Worm (Caenorhabditis elegans): ENCODE measurements around the gene T05H4.4.
A peak's percentile ranks its signal among the peaks of the same experiment; 100 is the strongest.

Gene T05H4.4

DNA sequence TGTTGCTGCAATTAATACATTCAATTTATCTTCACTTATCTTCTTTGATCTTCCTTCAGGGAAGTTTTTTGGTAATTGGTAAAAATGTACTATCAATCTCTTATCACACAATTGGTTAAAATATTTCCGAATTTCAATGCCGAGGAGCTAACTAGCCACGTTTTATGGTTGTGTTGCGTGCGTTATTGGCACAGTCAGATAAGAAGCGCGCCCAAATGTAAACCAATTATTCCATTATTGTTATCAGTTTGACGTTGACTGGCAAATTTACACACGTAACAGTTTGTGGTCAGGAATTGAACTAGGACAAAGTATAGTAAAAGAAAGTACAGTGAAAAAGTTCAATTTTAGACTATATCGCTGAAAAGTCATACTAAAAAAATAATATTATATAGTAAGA, 31.1 kb upstream of the T05H4.4 start:
- TF ChIP-seq aly-1 (tag; optimal IDR thresholded peaks at IDR 0.05) (no peak), hnd-1 (tag; optimal IDR thresholded peaks at IDR 0.05) (no peak), pes-1 (GFP tag; IDR thresholded peaks at IDR 0.05) (no peak), B0310.2 (tag; optimal IDR thresholded peaks at IDR 0.05) (no peak), tbx-11 (GFP tag; IDR thresholded peaks at IDR 0.05) (no peak), tra-4 (tag; optimal IDR thresholded peaks at IDR 0.05) (no peak), tbx-37 (GFP tag; conservative IDR thresholded peaks at IDR 0.05) (no peak), hmbx-1 (tag; optimal IDR thresholded peaks at IDR 0.05) (no peak), ets-7 (tag; optimal IDR thresholded peaks at IDR 0.05) (no peak), ceh-13 (GFP tag; optimal IDR thresholded peaks at IDR 0.05) (no peak), ceh-36 (tag; optimal IDR thresholded peaks at IDR 0.05) (no peak), ama-1 (optimal IDR thresholded peaks at IDR 0.05) (no peak), sea-1 (GFP tag; conservative IDR thresholded peaks at IDR 0.05) (no peak), scrt-1 (GFP tag; IDR thresholded peaks at IDR 0.05) (no peak), flt-1 (GFP tag; IDR thresholded peaks at IDR 0.05) (no peak), F13C5.2 (tag; optimal IDR thresholded peaks at IDR 0.05) (no peak), hmg-4 (GFP tag; optimal IDR thresholded peaks at IDR 0.05) (no peak)

DNA sequence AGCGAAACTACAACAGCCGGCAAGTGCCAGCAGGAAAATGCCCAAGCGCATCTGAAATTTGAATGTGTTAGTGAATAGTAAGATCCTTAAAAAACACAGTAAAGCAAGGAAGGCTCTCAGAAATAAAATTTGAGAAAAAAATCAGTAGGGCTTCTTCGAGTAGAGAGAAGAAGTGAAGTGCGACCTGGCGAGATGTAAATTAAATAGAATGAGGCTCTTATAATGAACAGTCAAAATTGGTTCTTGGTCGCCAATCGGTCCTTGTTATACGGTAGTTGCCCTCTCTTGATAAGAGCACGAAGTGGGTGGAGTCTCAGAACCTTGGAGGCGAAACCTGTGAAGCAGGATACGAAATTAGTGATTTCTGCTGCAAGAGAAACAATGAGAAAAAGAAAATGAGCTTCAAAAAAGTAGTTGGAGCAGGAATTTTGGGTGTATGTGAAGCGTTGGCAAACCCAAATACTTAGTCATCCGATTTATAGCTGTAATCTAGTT, 29.9 kb upstream of the T05H4.4 start, which contains the start of gene bcf-1:
Gene bcf-1, minus strand, starts transcription at position 51 of the 495 bp plus-strand sequence.
- TF ChIP-seq ets-7 (tag; optimal IDR thresholded peaks at IDR 0.05), result no peak

DNA sequence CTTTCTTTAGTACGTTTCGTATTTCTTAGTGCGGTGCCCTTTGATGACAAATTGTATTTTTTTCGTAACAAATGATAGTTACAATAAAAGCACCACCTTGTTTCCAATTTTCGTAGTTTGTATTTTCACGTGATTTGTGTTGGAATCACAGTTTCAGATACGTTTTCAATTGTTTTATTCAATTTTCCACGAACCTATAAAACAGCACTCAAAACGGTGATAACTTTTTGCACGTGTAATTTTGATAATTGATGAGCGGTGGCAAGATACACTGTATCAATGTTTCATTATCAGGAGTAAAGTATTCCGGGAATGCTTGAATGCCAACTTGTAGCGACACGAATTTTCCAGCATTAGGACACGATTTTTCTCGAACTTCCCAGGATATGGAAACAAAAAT, 27.5 kb upstream of the T05H4.4 start:
- TF ChIP-seq hmg-4 (GFP tag; optimal IDR thresholded peaks at IDR 0.05) (no peak), hnd-1 (tag; optimal IDR thresholded peaks at IDR 0.05) (no peak), ceh-13 (GFP tag; optimal IDR thresholded peaks at IDR 0.05) (no peak), tbx-37 (GFP tag; conservative IDR thresholded peaks at IDR 0.05) (no peak), flt-1 (GFP tag; IDR thresholded peaks at IDR 0.05) (no peak), tra-4 (tag; optimal IDR thresholded peaks at IDR 0.05) (no peak), ama-1 (optimal IDR thresholded peaks at IDR 0.05) (no peak), B0310.2 (tag; optimal IDR thresholded peaks at IDR 0.05) (no peak), pes-1 (GFP tag; IDR thresholded peaks at IDR 0.05) (no peak), ceh-36 (tag; optimal IDR thresholded peaks at IDR 0.05) (no peak), hmbx-1 (tag; optimal IDR thresholded peaks at IDR 0.05) (no peak), sea-1 (GFP tag; conservative IDR thresholded peaks at IDR 0.05) (no peak), aly-1 (tag; optimal IDR thresholded peaks at IDR 0.05) (no peak), tbx-11 (GFP tag; IDR thresholded peaks at IDR 0.05) (no peak), scrt-1 (GFP tag; IDR thresholded peaks at IDR 0.05) (no peak), F13C5.2 (tag; optimal IDR thresholded peaks at IDR 0.05) (no peak), ets-7 (tag; optimal IDR thresholded peaks at IDR 0.05) (no peak)

DNA sequence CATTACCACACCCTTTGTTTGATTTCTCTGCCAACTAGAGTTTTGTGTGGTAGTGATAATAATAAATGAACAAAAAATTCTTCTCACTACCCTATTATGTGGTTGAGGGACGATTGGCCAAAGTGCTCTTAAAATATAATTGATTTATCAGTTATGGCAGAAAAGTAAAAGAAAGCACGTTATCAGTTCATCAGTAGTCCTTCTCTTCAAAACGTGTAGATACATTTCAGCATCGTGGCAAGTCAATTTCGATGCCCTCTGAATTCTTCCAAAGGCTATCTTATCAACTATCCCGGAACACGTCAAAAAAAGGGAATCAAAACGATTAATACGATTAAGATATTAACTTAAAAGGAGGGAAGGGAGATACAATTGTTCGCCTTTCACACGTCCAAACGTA, 25.6 kb upstream of the T05H4.4 start:
- TF ChIP-seq aly-1 (tag; optimal IDR thresholded peaks at IDR 0.05) (no peak), ets-7 (tag; optimal IDR thresholded peaks at IDR 0.05) (no peak), flt-1 (GFP tag; IDR thresholded peaks at IDR 0.05) (no peak), tra-4 (tag; optimal IDR thresholded peaks at IDR 0.05) (no peak), tbx-11 (GFP tag; IDR thresholded peaks at IDR 0.05) (no peak), pes-1 (GFP tag; IDR thresholded peaks at IDR 0.05) (no peak), hmg-4 (GFP tag; optimal IDR thresholded peaks at IDR 0.05) (no peak), scrt-1 (GFP tag; IDR thresholded peaks at IDR 0.05) (no peak), ceh-36 (tag; optimal IDR thresholded peaks at IDR 0.05) (no peak), hnd-1 (tag; optimal IDR thresholded peaks at IDR 0.05) (no peak), hmbx-1 (tag; optimal IDR thresholded peaks at IDR 0.05) (no peak), B0310.2 (tag; optimal IDR thresholded peaks at IDR 0.05) (no peak), ceh-13 (GFP tag; optimal IDR thresholded peaks at IDR 0.05) (no peak)

DNA sequence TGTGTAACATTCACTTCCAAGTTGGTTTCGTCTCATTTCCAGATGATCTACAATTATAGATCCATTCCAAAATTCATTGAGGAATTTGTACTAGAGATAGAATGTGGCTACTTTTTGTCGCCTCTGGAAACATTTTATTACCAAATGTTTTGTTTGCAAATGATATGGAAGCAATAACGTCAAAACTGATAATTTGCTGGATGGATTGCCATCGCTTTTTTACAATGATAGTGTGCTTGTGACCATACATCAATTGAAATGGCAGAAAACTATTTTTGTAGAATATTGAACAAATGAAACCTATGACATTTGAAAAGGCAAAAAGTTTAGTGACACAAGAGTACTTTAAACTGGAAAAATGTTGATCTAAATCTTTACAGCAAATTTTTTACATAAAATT, 24.2 kb upstream of the T05H4.4 start:
- no peak for TF ChIP-seq sea-1 (GFP tag; conservative IDR thresholded peaks at IDR 0.05)
- no peak for TF ChIP-seq pes-1 (GFP tag; IDR thresholded peaks at IDR 0.05)
- TF ChIP-seq ceh-36 (tag; optimal IDR thresholded peaks at IDR 0.05), result no peak

DNA sequence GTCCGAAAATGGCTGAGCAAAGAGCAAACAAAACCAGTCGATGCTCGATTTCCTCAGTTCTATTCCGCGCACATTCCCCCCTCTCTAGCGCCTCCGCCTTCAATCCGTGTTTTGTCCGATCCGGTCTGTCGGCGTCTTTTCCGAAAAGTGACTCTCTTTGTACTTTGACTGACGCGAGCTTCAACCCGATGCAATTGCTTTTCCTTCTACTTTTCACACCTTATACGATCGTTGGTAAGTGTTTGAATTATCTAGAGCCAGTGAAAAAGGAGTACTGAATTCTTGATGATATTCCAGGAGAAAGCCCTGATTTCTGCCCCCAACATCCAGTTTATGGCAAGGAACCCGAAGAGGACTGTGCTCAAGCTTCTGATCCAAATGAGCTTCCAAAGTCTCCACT, 23.7 kb upstream of the T05H4.4 start, which contains the start of gene cht-6:
Gene cht-6, plus strand, starts transcription at position 9 of the 400 bp plus-strand sequence.
- TF ChIP-seq tbx-11 (GFP tag; IDR thresholded peaks at IDR 0.05) (no peak), ets-7 (tag; optimal IDR thresholded peaks at IDR 0.05) (no peak), ama-1 (optimal IDR thresholded peaks at IDR 0.05) (no peak), tra-4 (tag; optimal IDR thresholded peaks at IDR 0.05) (no peak), F13C5.2 (tag; optimal IDR thresholded peaks at IDR 0.05) (no peak), flt-1 (GFP tag; IDR thresholded peaks at IDR 0.05) (no peak), sea-1 (GFP tag; conservative IDR thresholded peaks at IDR 0.05) (no peak), hmg-4 (GFP tag; optimal IDR thresholded peaks at IDR 0.05) (no peak), aly-1 (tag; optimal IDR thresholded peaks at IDR 0.05) (no peak), ceh-13 (GFP tag; optimal IDR thresholded peaks at IDR 0.05) (no peak), tbx-37 (GFP tag; conservative IDR thresholded peaks at IDR 0.05) (no peak), hmbx-1 (tag; optimal IDR thresholded peaks at IDR 0.05) (no peak), hnd-1 (tag; optimal IDR thresholded peaks at IDR 0.05) (no peak), scrt-1 (GFP tag; IDR thresholded peaks at IDR 0.05) (no peak)

DNA sequence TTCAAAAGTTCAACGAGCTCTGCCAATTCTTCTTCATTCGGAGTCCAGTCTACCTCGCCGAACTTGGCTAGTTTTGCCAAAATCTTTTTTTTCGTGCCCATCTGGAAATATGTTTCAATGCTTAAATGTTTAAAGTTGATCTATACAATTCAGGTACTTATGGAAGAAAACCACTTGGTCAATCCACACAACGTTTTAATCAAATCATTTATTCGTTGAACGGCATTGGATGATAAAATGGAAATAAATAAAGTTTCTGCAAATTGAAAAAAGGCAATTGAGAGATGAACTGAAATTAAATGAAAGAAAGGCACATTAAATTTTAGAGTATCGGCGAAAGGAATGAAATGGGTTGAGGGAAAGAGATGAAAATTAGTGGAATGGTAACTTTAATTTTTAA, 14.6 kb upstream of the T05H4.4 start, which contains the start of gene urb-1:
Gene urb-1, minus strand, starts transcription at position 101 of the 400 bp plus-strand sequence.
- no peak for TF ChIP-seq hmg-4 (GFP tag; optimal IDR thresholded peaks at IDR 0.05)
- TF ChIP-seq ama-1 (optimal IDR thresholded peaks at IDR 0.05), result peak; percentile 17
- TF ChIP-seq F13C5.2 (tag; optimal IDR thresholded peaks at IDR 0.05), result no peak

DNA sequence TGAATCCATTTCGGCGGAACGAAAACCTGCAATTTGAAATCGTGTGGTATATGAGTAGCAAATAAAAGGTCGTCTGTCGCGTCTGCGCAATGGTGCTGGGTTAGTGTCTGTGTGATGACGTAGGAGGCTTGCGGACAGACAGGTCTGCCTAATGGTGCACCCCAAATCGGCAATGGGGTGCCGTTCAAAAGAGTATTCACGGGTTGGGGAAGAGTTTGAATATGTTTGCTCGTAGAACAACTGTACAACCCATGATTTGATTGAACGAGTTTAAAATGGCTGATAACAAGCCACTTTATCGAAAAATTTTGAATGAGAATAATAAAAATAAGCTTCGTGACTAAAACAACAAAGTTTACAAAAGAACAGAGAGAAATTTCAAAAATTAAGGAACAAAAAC, 12.8 kb upstream of the T05H4.4 start, which contains the start of gene T05H4.11:
Gene T05H4.11, minus strand, starts transcription at position 335 of the 400 bp plus-strand sequence.
- TF ChIP-seq ceh-13 (GFP tag; optimal IDR thresholded peaks at IDR 0.05), result no peak

Data from whole organism, early embryonic.